Worm (Caenorhabditis elegans) whole organism, young adult: ENCODE results near the gene T28A11.2.

Source experiments
- ekl-4 ChIP-seq: fragments of 200-800 bp; sonication (Bioruptor generic); IDR thresholded peaks from 2 replicates; pipeline ENCODE4 v1.3.6; 2022; ENCODE audit warnings: missing genetic modification reagents, missing genetic modification characterization, missing compliant biosample characterization
- him-1 ChIP-seq: sonication (generic microtip); optimal IDR thresholded peaks from 2 replicates; lab custom pipeline; 2016; ENCODE audit warnings: missing genotype, missing genetic modification reagents, missing genetic modification characterization, missing compliant biosample characterization
- lir-1 ChIP-seq: fragments of 200-800 bp; sonication (Bioruptor generic); conservative IDR thresholded peaks from 2 replicates; pipeline ENCODE4 v1.3.6; 2022; ENCODE audit warnings: missing genetic modification reagents, missing genetic modification characterization, missing compliant biosample characterization
- mel-28 ChIP-seq: sonication (generic microtip); optimal IDR thresholded peaks from 2 replicates; lab custom pipeline; 2016; ENCODE audit warnings: borderline replicate concordance, mild to moderate bottlenecking, missing genetic modification characterization, missing compliant biosample characterization
- unc-62 ChIP-seq: fragments of 150-350 bp; optimal IDR thresholded peaks from 2 replicates; lab custom pipeline; 2014; ENCODE audit warnings: missing biosample characterization, missing genetic modification reagents, missing genetic modification characterization

DNA sequence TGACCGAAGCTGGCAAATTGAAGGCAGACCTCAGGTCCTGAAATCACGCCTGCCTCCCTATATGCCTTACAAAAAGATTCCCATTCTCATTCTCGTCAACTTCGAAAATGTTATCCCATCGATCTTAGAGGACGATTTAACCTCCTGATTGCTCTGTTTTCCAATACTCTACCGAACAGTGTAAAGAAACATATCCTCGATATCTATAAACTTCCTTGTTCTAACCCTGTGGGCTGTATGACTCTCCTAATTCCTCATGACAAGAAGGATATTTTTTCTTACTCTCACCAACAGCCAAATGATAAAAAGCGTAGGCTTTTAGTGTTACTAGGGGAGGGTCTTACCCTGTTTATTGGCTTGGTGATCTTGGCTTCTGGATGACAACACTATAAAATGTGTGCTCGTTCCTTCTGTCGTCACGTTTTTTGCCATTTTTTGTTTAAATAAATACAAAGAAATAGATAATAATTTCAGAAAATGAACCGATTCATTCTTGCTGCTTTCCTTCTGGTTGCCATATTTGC lies 6.5 kb upstream of the T28A11.2 start, which contains the start of gene T28A11.4:
- no peak for TF ChIP-seq mel-28 (tag; lab: Kevin White, UChicago)
- no peak for TF ChIP-seq unc-62 (GFP tag; lab: Kevin White, UChicago)
- TF ChIP-seq him-1: no peak
- no peak for TF ChIP-seq lir-1 (GFP tag; lab: Robert Waterston, UW)
- TF ChIP-seq ekl-4 (GFP tag; lab: Robert Waterston, UW): no peak
